Worm (Caenorhabditis elegans): Measurements from ENCODE around the gene ndub-11.
A peak's percentile ranks its signal among the peaks of the same experiment; 100 is the strongest.

Gene ndub-11

DNA sequence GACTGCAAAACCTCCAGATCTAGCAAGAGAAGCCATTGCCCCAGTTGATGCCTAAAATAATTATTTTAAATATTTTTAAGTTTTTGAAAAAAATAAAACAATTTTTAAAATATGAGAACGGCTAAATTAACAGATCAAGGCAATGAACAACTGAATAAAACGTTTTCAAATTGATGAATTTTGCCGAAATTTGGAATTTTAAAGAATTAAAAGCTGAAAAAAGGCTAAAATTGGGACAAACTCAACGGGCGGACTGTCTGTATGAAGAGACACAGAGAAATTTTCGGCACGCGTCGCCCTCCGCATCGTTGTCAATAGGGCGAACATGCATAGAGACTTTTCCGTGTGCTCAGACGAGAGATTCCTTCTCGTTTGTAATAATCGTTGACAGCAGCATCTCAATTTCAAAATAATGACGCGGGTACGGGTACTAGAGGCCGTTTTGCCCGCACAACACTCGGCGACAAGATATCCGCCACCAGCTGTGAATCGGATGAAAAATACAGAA is 6.0 kb upstream of the ndub-11 start, which contains the start of the genes isp-1 and islo-1 (continued):
- TF ChIP-seq T07F8.4 (tag; optimal IDR thresholded peaks at IDR 0.05) (no peak), F23B12.7 (tag; optimal IDR thresholded peaks at IDR 0.05; ENCODE audit: insufficient read depth) (peak; percentile 67), nhr-80 (tag; optimal IDR thresholded peaks at IDR 0.05) (peak; percentile 57), B0336.3 (GFP tag; IDR thresholded peaks at IDR 0.05) (no peak)

DNA sequence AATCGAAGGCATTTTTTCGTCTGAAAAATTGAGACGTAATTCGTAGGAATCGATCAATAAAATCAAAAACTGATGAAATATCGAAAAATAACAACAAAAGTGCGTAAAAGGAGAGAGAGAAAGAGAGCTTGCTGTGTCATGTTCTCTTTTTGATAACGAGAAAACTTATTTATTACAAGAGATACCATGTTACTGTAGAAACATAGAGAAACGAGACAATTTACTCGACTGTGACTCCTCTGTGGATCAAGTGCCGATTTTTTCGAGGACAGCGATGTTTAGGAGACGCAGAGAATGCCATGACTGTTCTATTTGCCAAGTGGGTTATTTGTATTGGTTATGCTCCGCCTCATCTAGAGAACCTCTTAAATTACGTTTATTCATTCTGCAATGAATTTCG is 3.5 kb upstream of the ndub-11 start, which contains the start of gene sph-1:
Gene sph-1, minus strand, starts transcription at position 23 of the 400 bp plus-strand sequence.
- TF ChIP-seq nfyb-1 (GFP tag; IDR thresholded peaks at IDR 0.05) (0 out of 2 replicates have a peak, but pooled peaks have one; percentile 13), nhr-80 (tag; optimal IDR thresholded peaks at IDR 0.05) (peak; percentile 69), B0035.1 (tag; optimal IDR thresholded peaks at IDR 0.05) (no peak), B0336.3 (GFP tag; IDR thresholded peaks at IDR 0.05) (peak; percentile 61; the same call in 1 of the 2 replicates), egrh-3 (GFP tag; IDR thresholded peaks at IDR 0.05) (no peak), lin-40 (tag; optimal IDR thresholded peaks at IDR 0.05) (peak; percentile 30), dox-1 (GFP tag; IDR thresholded peaks at IDR 0.05) (0 out of 2 replicates have a peak, but pooled peaks have one; percentile 26), F57C9.4 (tag; optimal IDR thresholded peaks at IDR 0.05) (no peak), egl-18 (GFP tag; IDR thresholded peaks at IDR 0.05) (no peak), tbp1 (GFP tag; optimal IDR thresholded peaks at IDR 0.05) (peak; percentile 0), Y67H2A.10 (GFP tag; conservative IDR thresholded peaks at IDR 0.05) (no peak), cebp-1 (GFP tag; IDR thresholded peaks at IDR 0.05) (no peak), cebp-1 (tag; optimal IDR thresholded peaks at IDR 0.05) (peak; percentile 57), madf-10 (tag; optimal IDR thresholded peaks at IDR 0.05) (peak; percentile 42), repo-1 (tag; optimal IDR thresholded peaks at IDR 0.05) (peak; percentile 51), sptf-2 (GFP tag; optimal IDR thresholded peaks at IDR 0.05) (no peak), attf-6 (GFP tag; IDR thresholded peaks at IDR 0.05) (no peak), snpc-1.3 (tag; optimal IDR thresholded peaks at IDR 0.05; ENCODE audit: insufficient read depth) (peak; percentile 4), lin-54 (GFP tag; optimal IDR thresholded peaks at IDR 0.05) (peak; percentile 0), ceh-27 (GFP tag; optimal IDR thresholded peaks at IDR 0.05) (peak; percentile 3), attf-5 (GFP tag; optimal IDR thresholded peaks at IDR 0.05) (peak; percentile 48), lin-26 (GFP tag; IDR thresholded peaks at IDR 0.05) (0 out of 2 replicates have a peak, but pooled peaks have one; percentile 15), ztf-28 (GFP tag; IDR thresholded peaks at IDR 0.05) (no peak), hmg-1.2 (GFP tag; IDR thresholded peaks at IDR 0.05) (peak; percentile 47; the same call in 1 of the 2 replicates)

DNA sequence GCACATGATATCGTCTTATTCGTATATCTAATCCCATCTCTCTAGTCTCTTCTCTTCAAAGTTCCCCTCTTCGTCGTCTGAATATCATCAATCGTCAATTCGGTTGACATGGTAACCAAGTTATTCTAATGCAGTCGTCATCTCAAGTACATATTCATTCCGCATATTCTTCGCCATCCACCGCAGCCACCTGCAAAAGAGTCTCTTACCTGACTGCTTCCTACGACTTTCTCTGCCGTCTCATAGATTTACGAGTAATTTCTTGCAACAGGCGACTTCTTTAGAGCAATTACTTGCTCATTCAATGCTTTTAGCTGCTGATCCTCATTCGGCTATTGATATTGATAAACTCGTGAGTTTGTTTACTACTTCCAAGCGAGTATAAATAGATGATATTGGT is 2.6 kb downstream of the ndub-11 start:
- no peak for TF ChIP-seq C06A6.2 (GFP tag; conservative IDR thresholded peaks at IDR 0.05)
- TF ChIP-seq let-526 (GFP tag; IDR thresholded peaks at IDR 0.05), result no peak
- TF ChIP-seq ztf-22 (GFP tag; optimal IDR thresholded peaks at IDR 0.05), result no peak
- no peak for TF ChIP-seq Y53G8AR.9 (GFP tag; conservative IDR thresholded peaks at IDR 0.05)
- TF ChIP-seq ama-1 (optimal IDR thresholded peaks at IDR 0.05), result no peak
- TF ChIP-seq ama-1 (GFP tag; optimal IDR thresholded peaks at IDR 0.05), result no peak
- TF ChIP-seq ztf-3 (GFP tag; optimal IDR thresholded peaks at IDR 0.05), result no peak
- TF ChIP-seq let-607 (tag; optimal IDR thresholded peaks at IDR 0.05), result no peak
- no peak for TF ChIP-seq lin-35 (GFP tag; optimal IDR thresholded peaks at IDR 0.05)
- TF ChIP-seq nfya-1 (tag; optimal IDR thresholded peaks at IDR 0.05; ENCODE audit: borderline replicate concordance, insufficient read depth), result no peak
- TF ChIP-seq nfyb-1 (GFP tag; IDR thresholded peaks at IDR 0.05), result no peak
- TF ChIP-seq somi-1 (GFP tag; optimal IDR thresholded peaks at IDR 0.05), result no peak
- TF ChIP-seq C17E4.6 (GFP tag; IDR thresholded peaks at IDR 0.05), result no peak
- no peak for TF ChIP-seq hlh-26 (GFP tag; conservative IDR thresholded peaks at IDR 0.05)
- TF ChIP-seq mes-4 (tag; optimal IDR thresholded peaks at IDR 0.05), result no peak
- TF ChIP-seq ceh-79 (tag; optimal IDR thresholded peaks at IDR 0.05), result no peak
- no peak for TF ChIP-seq hmg-1.2 (GFP tag; IDR thresholded peaks at IDR 0.05)
- TF ChIP-seq B0261.1 (tag; optimal IDR thresholded peaks at IDR 0.05), result no peak
- TF ChIP-seq B0336.3 (GFP tag; IDR thresholded peaks at IDR 0.05), result no peak
